Comparison of ENCODE assay signal across 5 fruit fly cellular contexts in the genomic region with DNA sequence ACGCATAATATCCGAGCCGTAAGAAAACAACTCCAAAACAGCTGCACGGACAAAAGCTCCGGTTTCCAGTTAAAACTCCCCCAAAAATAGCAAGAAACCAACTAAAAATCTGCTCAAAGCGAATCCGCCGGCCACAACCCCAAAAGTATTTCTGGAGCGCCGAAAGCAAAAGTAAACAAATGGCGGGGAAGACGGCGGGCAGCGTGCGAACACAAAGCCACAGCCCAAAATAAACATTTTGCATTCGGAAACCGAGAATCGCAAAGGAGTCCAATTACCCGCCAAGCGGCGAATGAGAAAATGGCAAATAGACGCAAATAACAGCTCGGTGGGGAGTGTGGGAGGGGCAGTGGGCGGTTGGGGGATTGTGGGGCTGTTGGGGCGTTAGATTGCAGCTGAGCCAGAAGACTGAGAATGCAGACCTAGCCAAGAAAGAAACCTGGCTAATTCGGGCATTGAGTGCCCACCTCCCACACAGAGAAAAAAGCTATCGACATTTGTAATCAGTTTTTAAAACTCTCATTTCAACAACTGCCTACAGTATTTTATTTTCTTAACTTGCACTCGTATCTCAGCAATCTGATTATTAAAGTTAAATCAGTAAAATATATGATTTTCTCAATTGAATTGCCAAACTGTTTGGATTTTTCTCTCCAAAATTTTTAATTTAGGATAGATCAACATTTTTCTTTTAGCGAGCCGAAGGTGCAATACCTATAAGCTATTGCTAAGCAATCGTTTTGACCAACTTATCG.
TF ChIP-seq lines count a peak whose summit lies in the region.

No protein-coding gene starts in this region.

- no peak for TF ChIP-seq CTCF in whole organism, embryonic (GFP tag; optimal IDR thresholded peaks at IDR 0.05; lab: Kevin White, UChicago)

TF ChIP-seq in whole organism, adult, 20 proteins besides CTCF, POLR2A, EP300 and RAD21:
- TF ChIP-seq Crg-1 (GFP tag; optimal IDR thresholded peaks at IDR 0.05; lab: Kevin White, UChicago): no peak
- TF ChIP-seq tj (GFP tag; optimal IDR thresholded peaks at IDR 0.05; lab: Kevin White, UChicago): peak; percentile 90

TF ChIP-seq in whole organism, embryonic, 481 proteins besides CTCF, POLR2A, EP300 and RAD21:
- TF ChIP-seq so (GFP tag; IDR thresholded peaks at IDR 0.05; lab: Robert Waterston, UW) (0 out of 3 replicates have a peak, but pooled peaks have one; percentile 29), crol (GFP tag; IDR thresholded peaks at IDR 0.05; lab: Robert Waterston, UW) (0 out of 2 replicates have a peak, but pooled peaks have one; percentile 37), seq (GFP tag; IDR thresholded peaks at IDR 0.05; lab: Robert Waterston, UW) (peak; percentile 36; the same call in 1 of the 2 replicates), CG2199 (GFP tag; IDR thresholded peaks at IDR 0.05; lab: Robert Waterston, UW) (0 out of 3 replicates have a peak, but pooled peaks have one; percentile 19), sens (GFP tag; lab: Kevin White, UChicago) (peak; percentile 59), zfh1 (GFP tag; IDR thresholded peaks at IDR 0.05; lab: Robert Waterston, UW) (0 out of 3 replicates have a peak, but pooled peaks have one; percentile 29), CG11456 (GFP tag; IDR thresholded peaks at IDR 0.05; lab: Robert Waterston, UW) (0 out of 3 replicates have a peak, but pooled peaks have one; percentile 28), CG3281 (GFP tag; optimal IDR thresholded peaks at IDR 0.05; lab: Kevin White, UChicago) (no peak), shn (GFP tag; optimal IDR thresholded peaks at IDR 0.05; lab: Kevin White, UChicago) (no peak)

TF ChIP-seq in whole organism, prepupa, 60 proteins besides CTCF, POLR2A, EP300 and RAD21:
- TF ChIP-seq eg (GFP tag; IDR thresholded peaks at IDR 0.05; lab: Robert Waterston, UW) (peak; percentile 51; the same call in 1 of the 3 replicates), CG8119 (GFP tag; IDR thresholded peaks at IDR 0.05; lab: Robert Waterston, UW) (peak; percentile 38; the same call in 2 of the 3 replicates), ss (GFP tag; optimal IDR thresholded peaks at IDR 0.05; lab: Kevin White, UChicago) (no peak), Hr4 (GFP tag; optimal IDR thresholded peaks at IDR 0.05; lab: Kevin White, UChicago) (peak; percentile 6), Ets96B (tag; optimal IDR thresholded peaks at IDR 0.05; lab: Kevin White, UChicago) (no peak), CG11294 (GFP tag; IDR thresholded peaks at IDR 0.05; lab: Robert Waterston, UW) (no peak), CG6163 (GFP tag; IDR thresholded peaks at IDR 0.05; lab: Robert Waterston, UW) (peak; percentile 41; the same call in 1 of the 3 replicates), OdsH (GFP tag; optimal IDR thresholded peaks at IDR 0.05; lab: Kevin White, UChicago) (peak; percentile 13), CG15336 (GFP tag; IDR thresholded peaks at IDR 0.05; lab: Robert Waterston, UW) (peak; percentile 46; the same call in 1 of the 2 replicates), Gug (GFP tag; IDR thresholded peaks at IDR 0.05; lab: Robert Waterston, UW) (peak; percentile 24; the same call in 1 of the 2 replicates), Blimp-1 (GFP tag; optimal IDR thresholded peaks at IDR 0.05; lab: Kevin White, UChicago) (peak; percentile 62), salr (GFP tag; optimal IDR thresholded peaks at IDR 0.05; lab: Kevin White, UChicago) (peak in 1 of 2 experiments; percentile 15), CG32006 (GFP tag; optimal IDR thresholded peaks at IDR 0.05; lab: Kevin White, UChicago) (peak; percentile 44), fkh (GFP tag; optimal IDR thresholded peaks at IDR 0.05; lab: Kevin White, UChicago) (peak; percentile 61)

TF ChIP-seq in whole organism, pupa, 21 proteins besides CTCF, POLR2A, EP300 and RAD21:
- peak; percentile 23; the same call in 1 of the 2 replicates for TF ChIP-seq Ets98B (GFP tag; IDR thresholded peaks at IDR 0.05; lab: Robert Waterston, UW)
- TF ChIP-seq CG10348 (GFP tag; IDR thresholded peaks at IDR 0.05; lab: Robert Waterston, UW): no peak
- no peak for TF ChIP-seq gl (tag; optimal IDR thresholded peaks at IDR 0.05; lab: Kevin White, UChicago)
- no peak; the same call in 1 of the 2 replicates for TF ChIP-seq CG12605 (GFP tag; IDR thresholded peaks at IDR 0.05; lab: Robert Waterston, UW)
- peak; percentile 43 for TF ChIP-seq CG8301 (tag; optimal IDR thresholded peaks at IDR 0.05; lab: Kevin White, UChicago)
- TF ChIP-seq CG8159 (tag; optimal IDR thresholded peaks at IDR 0.05; lab: Kevin White, UChicago): no peak
- no peak for TF ChIP-seq CG13204 (GFP tag; optimal IDR thresholded peaks at IDR 0.05; lab: Kevin White, UChicago)
- TF ChIP-seq CG14655 (GFP tag; optimal IDR thresholded peaks at IDR 0.05; lab: Kevin White, UChicago): peak; percentile 51
- no peak for TF ChIP-seq Pif1B (GFP tag; optimal IDR thresholded peaks at IDR 0.05; lab: Kevin White, UChicago)
- 0 out of 3 replicates have a peak, but pooled peaks have one; percentile 33 for TF ChIP-seq CG4496 (GFP tag; IDR thresholded peaks at IDR 0.05; lab: Robert Waterston, UW)
- TF ChIP-seq EcR (GFP tag; optimal IDR thresholded peaks at IDR 0.05; lab: Kevin White, UChicago): no peak
- no peak for TF ChIP-seq CG17806 (tag; optimal IDR thresholded peaks at IDR 0.05; lab: Kevin White, UChicago)
- no peak for TF ChIP-seq CG15710 (tag; optimal IDR thresholded peaks at IDR 0.05; lab: Kevin White, UChicago)
- TF ChIP-seq Snoo (tag; optimal IDR thresholded peaks at IDR 0.05; lab: Kevin White, UChicago): no peak
- TF ChIP-seq rn (GFP tag; IDR thresholded peaks at IDR 0.05; lab: Robert Waterston, UW): no peak
- TF ChIP-seq D1 (tag; optimal IDR thresholded peaks at IDR 0.05; lab: Kevin White, UChicago): no peak
- TF ChIP-seq CG34367 (tag; optimal IDR thresholded peaks at IDR 0.05; lab: Kevin White, UChicago): no peak
- 0 out of 3 replicates have a peak, but pooled peaks have one; percentile 34 for TF ChIP-seq fd96Ca (GFP tag; IDR thresholded peaks at IDR 0.05; lab: Robert Waterston, UW)

TF ChIP-seq in whole organism, wandering third instar larva, 38 proteins besides CTCF, POLR2A, EP300 and RAD21:
- TF ChIP-seq br (GFP tag; optimal IDR thresholded peaks at IDR 0.05; lab: Kevin White, UChicago): no peak
- no peak for TF ChIP-seq GATAd (GFP tag; optimal IDR thresholded peaks at IDR 0.05; lab: Kevin White, UChicago)
- peak; percentile 32 for TF ChIP-seq psq (GFP tag; optimal IDR thresholded peaks at IDR 0.05; lab: Kevin White, UChicago)
